Fruit fly (Drosophila melanogaster) whole organism, embryonic: Measurements from ENCODE around the gene Ir94f.

Experiments
- Atf6 ChIP-seq: fragments of 200-800 bp; sonication (Bioruptor generic); IDR thresholded peaks from 2 replicates; pipeline ENCODE4 v1.3.6; 2022; ENCODE audit warnings: missing biosample characterization, missing genetic modification characterization
- CG1647 ChIP-seq: fragments of 200-800 bp; sonication (Bioruptor generic); optimal IDR thresholded peaks from 3 replicates; lab custom pipeline; 2016; ENCODE audit warnings: missing biosample characterization, missing genetic modification characterization
- CG16779 ChIP-seq: fragments of 200-800 bp; sonication (Bioruptor generic); IDR thresholded peaks from 2 replicates; pipeline ENCODE4 v1.3.6; 2022; ENCODE audit warnings: missing biosample characterization, missing genetic modification characterization
- CG17912 ChIP-seq: fragments of 200-800 bp; sonication (Bioruptor generic); optimal IDR thresholded peaks from 2 replicates; lab custom pipeline; 2018; ENCODE audit warnings: missing biosample characterization, mild to moderate bottlenecking, missing genetic modification characterization
- CG7556 ChIP-seq: fragments of 200-800 bp; sonication (Bioruptor generic); optimal IDR thresholded peaks from 2 replicates; lab custom pipeline; 2017; ENCODE audit warnings: missing biosample characterization, mild to moderate bottlenecking, missing genetic modification characterization
- D19A ChIP-seq: fragments of 200-800 bp; optimal IDR thresholded peaks from 3 replicates; lab custom pipeline; 2019; ENCODE audit warnings: missing biosample characterization, mild to moderate bottlenecking, missing genetic modification characterization, moderate library complexity
- NfI ChIP-seq: fragments of 200-800 bp; sonication (Bioruptor generic); optimal IDR thresholded peaks from 3 replicates; lab custom pipeline; 2018; ENCODE audit warnings: missing biosample characterization, mild to moderate bottlenecking, missing genetic modification characterization, moderate library complexity
- Xbp1 ChIP-seq: fragments of 200-800 bp; sonication (Bioruptor generic); optimal IDR thresholded peaks from 3 replicates; lab custom pipeline; 2016; ENCODE audit warnings: missing biosample characterization, mild to moderate bottlenecking, missing genetic modification characterization
- ato ChIP-seq: fragments of 200-800 bp; sonication (Bioruptor generic); IDR thresholded peaks from 2 replicates; pipeline ENCODE4 v1.3.6; 2022; ENCODE audit warnings: missing biosample characterization, missing genetic modification characterization; ENCODE audit not compliant: partially characterized antibody
- cwo ChIP-seq: fragments of 200-800 bp; sonication (Bioruptor generic); optimal IDR thresholded peaks from 3 replicates; lab custom pipeline; 2017; ENCODE audit warnings: missing biosample characterization, missing genetic modification characterization, mild to moderate bottlenecking, moderate library complexity, missing genetic modification reagents
- row ChIP-seq: fragments of 200-800 bp; sonication (Bioruptor generic); IDR thresholded peaks from 3 replicates; pipeline ENCODE4 v1.3.6; 2022; ENCODE audit warnings: missing biosample characterization, missing genetic modification characterization
- sna ChIP-seq: fragments of 200-800 bp; sonication (Bioruptor generic); IDR thresholded peaks from 2 replicates; pipeline ENCODE4 v1.3.6; 2022; ENCODE audit warnings: missing biosample characterization, missing genetic modification characterization; ENCODE audit not compliant: partially characterized antibody
- z ChIP-seq: fragments of 200-800 bp; sonication (Bioruptor generic); IDR thresholded peaks from 3 replicates; pipeline ENCODE4 v1.3.6; 2022; ENCODE audit warnings: missing biosample characterization, missing genetic modification characterization
- zfh2 ChIP-seq: fragments of 200-800 bp; sonication (Bioruptor generic); optimal IDR thresholded peaks from 2 replicates; lab custom pipeline; 2016; ENCODE audit warnings: missing biosample characterization, missing genetic modification characterization

dm6 chr3R:23455866-23456265 lies 25.8 kb upstream of the Ir94f start:
- TF ChIP-seq NfI (GFP tag; lab: Kevin White, UChicago) (no peak), CG1647 (GFP tag; lab: Kevin White, UChicago) (no peak), row (GFP tag; lab: Robert Waterston, UW) (no peak), Xbp1 (GFP tag; lab: Kevin White, UChicago) (no peak), zfh2 (GFP tag; lab: Kevin White, UChicago) (no peak), z (no peak), sna (GFP tag; lab: Robert Waterston, UW) (no peak), cwo (no peak), Atf6 (GFP tag; lab: Robert Waterston, UW) (no peak), CG17912 (GFP tag; lab: Kevin White, UChicago) (no peak), D19A (tag; lab: Kevin White, UChicago) (no peak), CG7556 (GFP tag; lab: Kevin White, UChicago) (no peak), CG16779 (GFP tag; lab: Robert Waterston, UW) (no peak), ato (no peak)
